Worm (Caenorhabditis elegans): ENCODE results near the gene ttr-18.

- TF ChIP-seq fkh-10 (GFP tag; optimal IDR thresholded peaks at IDR 0.05) (no peak), nhr-11 (tag; optimal IDR thresholded peaks at IDR 0.05) (no peak), lin-39 (tag; optimal IDR thresholded peaks at IDR 0.05) (no peak), nhr-84 (tag; optimal IDR thresholded peaks at IDR 0.05) (no peak), ceh-63 (GFP tag; optimal IDR thresholded peaks at IDR 0.05) (no peak), swsn-7 (tag; optimal IDR thresholded peaks at IDR 0.05) (no peak), pax-3 (tag; optimal IDR thresholded peaks at IDR 0.05) (no peak), nhr-28 (tag; optimal IDR thresholded peaks at IDR 0.05) (no peak), zip-4 (GFP tag; optimal IDR thresholded peaks at IDR 0.05) (no peak), aha-1 (tag; optimal IDR thresholded peaks at IDR 0.05) (no peak)
Observed at ce11 chrII:11485200-11485599, 1.3 kb downstream of the ttr-18 start, which contains the start of gene twk-5.

Data from whole organism, L1 larva.